Worm (Caenorhabditis elegans) whole organism, L4/young adult: ENCODE results near the gene clec-243.

ENCODE experiments used
- W03F9.2 ChIP-seq: fragments of 150-350 bp; optimal IDR thresholded peaks from 2 replicates; lab custom pipeline; 2014; ENCODE audit warnings: missing biosample characterization, missing genetic modification characterization
- dao-5 ChIP-seq: sonication (generic microtip); optimal IDR thresholded peaks from 2 replicates; lab custom pipeline; 2016; ENCODE audit warnings: missing genotype, missing genetic modification characterization, moderate library complexity, missing compliant biosample characterization

ce11 chrV:17273249-17273648, 24.4 kb upstream of the clec-243 start, which contains the start of gene K10G4.10:
- no peak for TF ChIP-seq W03F9.2 (tag; lab: Kevin White, UChicago)
- no peak for TF ChIP-seq dao-5
